Fruit fly (Drosophila melanogaster) whole organism, adult: ENCODE measurements around the gene CG17717.

Source experiments
- CG11617 ChIP-seq: fragments of 200-800 bp; sonication (Bioruptor generic); optimal IDR thresholded peaks from 2 replicates; lab custom pipeline; 2017; ENCODE audit warnings: mild to moderate bottlenecking, missing biosample characterization, missing genetic modification reagents, missing genetic modification characterization
- CG12768 ChIP-seq: fragments of 200-800 bp; sonication (Bioruptor generic); optimal IDR thresholded peaks from 2 replicates; lab custom pipeline; 2017; ENCODE audit warnings: missing biosample characterization, missing genetic modification characterization, mild to moderate bottlenecking, moderate library complexity, missing genetic modification reagents
- CG14711 ChIP-seq: fragments of 200-800 bp; sonication (Bioruptor generic); optimal IDR thresholded peaks from 2 replicates; lab custom pipeline; 2018; ENCODE audit warnings: missing biosample characterization, mild to moderate bottlenecking, missing genetic modification characterization, moderate library complexity
- CG1620 ChIP-seq: fragments of 200-800 bp; sonication (Bioruptor generic); optimal IDR thresholded peaks from 2 replicates; lab custom pipeline; 2016; ENCODE audit warnings: missing biosample characterization, missing genetic modification characterization
- CG33017 ChIP-seq: fragments of 200-800 bp; sonication (Bioruptor generic); optimal IDR thresholded peaks from 2 replicates; lab custom pipeline; 2018; ENCODE audit warnings: missing biosample characterization, mild to moderate bottlenecking, missing genetic modification characterization, moderate library complexity
- CG5204 ChIP-seq: fragments of 200-800 bp; sonication (Bioruptor generic); optimal IDR thresholded peaks from 2 replicates; lab custom pipeline; 2016; ENCODE audit warnings: missing biosample characterization, missing genetic modification characterization
- CG7045 ChIP-seq: fragments of 200-800 bp; sonication (Bioruptor generic); optimal IDR thresholded peaks from 2 replicates; lab custom pipeline; 2017; ENCODE audit warnings: missing biosample characterization, mild to moderate bottlenecking, missing genetic modification characterization
- CG7101 ChIP-seq: fragments of 200-800 bp; sonication (Bioruptor generic); optimal IDR thresholded peaks from 2 replicates; lab custom pipeline; 2018; ENCODE audit warnings: missing biosample characterization, mild to moderate bottlenecking, missing genetic modification characterization, moderate library complexity
- Clk ChIP-seq: fragments of 200-800 bp; sonication (Bioruptor generic); optimal IDR thresholded peaks from 2 replicates; lab custom pipeline; 2017; ENCODE audit warnings: missing biosample characterization, missing genetic modification characterization
- Crg-1 ChIP-seq: fragments of 200-800 bp; sonication (Bioruptor generic); optimal IDR thresholded peaks from 2 replicates; lab custom pipeline; 2016; ENCODE audit warnings: missing biosample characterization, missing genetic modification characterization
- Hr96 ChIP-seq: fragments of 200-800 bp; sonication (Bioruptor generic); optimal IDR thresholded peaks from 2 replicates; lab custom pipeline; 2016; ENCODE audit warnings: missing biosample characterization, missing genetic modification characterization
- Mnt ChIP-seq: fragments of 200-800 bp; sonication (Bioruptor generic); optimal IDR thresholded peaks from 2 replicates; lab custom pipeline; 2016; ENCODE audit warnings: missing biosample characterization, mild to moderate bottlenecking, missing genetic modification characterization
- bab1 ChIP-seq: fragments of 200-800 bp; sonication (Bioruptor generic); optimal IDR thresholded peaks from 3 replicates; lab custom pipeline; 2019; ENCODE audit warnings: missing biosample characterization, mild to moderate bottlenecking, missing genetic modification characterization, moderate library complexity
- cic ChIP-seq: fragments of 200-800 bp; sonication (Bioruptor generic); optimal IDR thresholded peaks from 2 replicates; lab custom pipeline; 2017; ENCODE audit warnings: missing biosample characterization, mild to moderate bottlenecking, missing genetic modification characterization, moderate library complexity
- cnc ChIP-seq, 2 experiments: fragments of >200 bp; optimal IDR thresholded peaks; 2 replicates each; lab custom pipeline; 2017
- kay ChIP-seq: fragments of 200-800 bp; sonication (Bioruptor generic); peaks from one replicate; lab custom pipeline; 2016; ENCODE audit warnings: missing biosample characterization, missing genetic modification characterization, borderline replicate concordance
- ovo ChIP-seq: fragments of 200-800 bp; sonication (Bioruptor generic); optimal IDR thresholded peaks from 2 replicates; lab custom pipeline; 2016; ENCODE audit warnings: missing biosample characterization, missing genetic modification characterization
- pad ChIP-seq: fragments of 200-800 bp; sonication (Bioruptor generic); optimal IDR thresholded peaks from 3 replicates; lab custom pipeline; 2017; ENCODE audit warnings: missing biosample characterization, missing genetic modification characterization, mild to moderate bottlenecking, moderate library complexity, missing genetic modification reagents
- tj ChIP-seq: fragments of 200-800 bp; sonication (Bioruptor generic); optimal IDR thresholded peaks from 3 replicates; lab custom pipeline; 2017; ENCODE audit warnings: missing biosample characterization, mild to moderate bottlenecking, missing genetic modification characterization, moderate library complexity
- toe ChIP-seq: fragments of 200-800 bp; sonication (Bioruptor generic); optimal IDR thresholded peaks from 2 replicates; lab custom pipeline; 2016; ENCODE audit warnings: missing biosample characterization, missing genetic modification characterization

CG17717 gene

DNA sequence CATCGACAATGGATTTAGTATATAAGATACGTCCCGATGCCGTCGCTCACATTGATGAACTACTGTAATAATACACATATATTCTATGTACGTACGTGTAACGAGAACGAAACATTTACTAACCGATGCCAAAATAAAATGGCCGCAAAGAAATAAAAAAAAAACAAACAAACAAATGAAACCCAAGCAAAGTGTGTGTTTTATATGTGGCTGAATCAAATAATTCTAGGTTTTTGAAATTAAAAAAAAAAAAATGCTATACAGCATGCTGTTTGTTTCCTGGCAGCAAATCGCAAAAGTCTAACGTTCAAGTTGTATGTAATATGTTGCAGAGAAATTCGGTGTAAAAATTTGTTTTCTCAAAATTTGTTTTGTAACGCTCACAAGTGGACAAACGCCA is at the start of gene CG17717:
CG17717 (plus strand) TSS at position 301 of the 400 bp plus-strand sequence.
- TF ChIP-seq CG33017 (tag; lab: Kevin White, UChicago) (no peak), kay (GFP tag; lab: Kevin White, UChicago) (no peak), CG14711 (no peak), CG1620 (GFP tag; lab: Kevin White, UChicago) (no peak), Crg-1 (GFP tag; lab: Kevin White, UChicago) (no peak), CG11617 (no peak), cnc (optimal IDR thresholded peaks at IDR 0.05; lab: Kevin White, UChicago) (no peak), Hr96 (GFP tag; lab: Kevin White, UChicago) (no peak), CG5204 (GFP tag; lab: Kevin White, UChicago) (no peak), cic (GFP tag; lab: Kevin White, UChicago) (no peak), ovo (no peak), Clk (GFP tag; lab: Kevin White, UChicago) (no peak), tj (GFP tag; lab: Kevin White, UChicago) (no peak), CG7101 (tag; lab: Kevin White, UChicago) (no peak), pad (no peak), bab1 (GFP tag; lab: Kevin White, UChicago) (no peak)

DNA sequence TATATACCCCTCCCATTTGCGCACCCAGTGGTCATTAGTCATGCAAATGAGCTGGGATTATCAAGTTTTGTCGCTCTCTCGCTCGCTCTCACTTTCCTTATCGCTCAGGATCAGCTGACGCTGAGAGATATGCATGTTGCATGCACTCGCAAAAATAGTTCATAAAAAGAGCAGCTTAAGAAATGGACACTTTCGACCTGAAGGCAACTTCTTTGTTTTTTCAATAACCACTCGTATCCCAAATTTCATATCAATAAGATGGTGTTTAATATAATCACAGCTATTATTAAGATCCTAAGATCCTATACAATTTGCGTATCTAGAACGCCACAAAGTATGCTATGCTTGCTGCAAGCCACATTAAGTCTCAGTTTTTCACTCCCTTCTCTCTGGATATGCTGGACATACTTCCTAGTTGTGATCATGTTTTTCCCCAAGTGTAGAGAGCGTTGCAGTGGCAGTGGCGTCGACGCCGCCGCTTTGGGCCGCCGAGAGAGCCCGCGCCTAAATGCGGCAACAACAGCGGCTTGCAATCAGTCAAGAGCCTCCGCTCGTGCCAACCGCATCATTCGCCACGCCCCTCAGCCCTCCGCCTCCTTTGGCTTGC is 48.8 kb upstream of the CG17717 start, which contains the start of gene CG34417:
CG34417 (plus strand) TSS at position 557 of the 607 bp plus-strand sequence.
- peak; percentile 24 for TF ChIP-seq tj (GFP tag; lab: Kevin White, UChicago)
- TF ChIP-seq pad = no peak

DNA sequence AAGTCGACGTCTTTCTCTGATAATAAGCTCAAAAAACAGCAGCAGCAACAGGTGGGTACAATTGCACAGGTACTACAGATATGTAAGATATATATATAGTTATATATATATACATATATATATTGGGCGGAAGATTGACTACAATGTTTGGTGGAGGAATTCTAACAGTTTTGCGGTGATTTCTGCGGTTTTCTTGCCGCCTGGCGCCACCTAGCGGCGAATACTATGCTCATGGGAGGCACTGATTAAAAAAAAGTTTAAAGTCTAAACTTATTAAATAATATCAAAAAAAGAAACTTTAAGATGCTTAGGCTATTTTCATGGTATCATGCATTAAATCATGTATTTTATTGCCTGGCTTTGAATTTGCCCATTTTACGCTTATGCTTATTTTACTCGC is 47.8 kb upstream of the CG17717 start:
- no peak for TF ChIP-seq CG5204 (GFP tag; lab: Kevin White, UChicago)
- no peak for TF ChIP-seq pad
- TF ChIP-seq CG1620 (GFP tag; lab: Kevin White, UChicago) = no peak
- TF ChIP-seq CG33017 (tag; lab: Kevin White, UChicago) = no peak
- no peak for TF ChIP-seq Clk (GFP tag; lab: Kevin White, UChicago)

DNA sequence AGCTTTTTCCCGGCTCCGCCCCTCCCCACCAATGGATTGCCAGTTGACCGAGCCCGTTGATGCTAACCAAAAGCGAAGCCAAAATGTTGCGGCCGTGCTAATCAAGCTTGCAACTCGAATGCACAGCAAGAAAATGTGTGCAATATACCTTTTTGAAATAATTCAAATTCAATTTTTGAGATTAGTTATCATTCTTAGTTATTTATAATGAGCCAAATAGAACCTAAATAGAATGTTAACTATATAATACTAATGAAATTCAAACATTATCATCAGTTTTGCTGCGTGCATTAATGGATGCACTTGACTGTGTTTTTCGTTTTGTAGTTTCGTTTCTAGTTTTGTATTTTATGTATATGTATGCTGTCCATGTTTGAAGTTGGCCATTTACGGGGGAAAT is 46.8 kb upstream of the CG17717 start:
- no peak for TF ChIP-seq kay (GFP tag; lab: Kevin White, UChicago)
- TF ChIP-seq bab1 (GFP tag; lab: Kevin White, UChicago) = peak; percentile 41
- no peak for TF ChIP-seq CG7101 (tag; lab: Kevin White, UChicago)
- no peak for TF ChIP-seq Mnt (GFP tag; lab: Kevin White, UChicago)
- no peak for TF ChIP-seq cic (GFP tag; lab: Kevin White, UChicago)

DNA sequence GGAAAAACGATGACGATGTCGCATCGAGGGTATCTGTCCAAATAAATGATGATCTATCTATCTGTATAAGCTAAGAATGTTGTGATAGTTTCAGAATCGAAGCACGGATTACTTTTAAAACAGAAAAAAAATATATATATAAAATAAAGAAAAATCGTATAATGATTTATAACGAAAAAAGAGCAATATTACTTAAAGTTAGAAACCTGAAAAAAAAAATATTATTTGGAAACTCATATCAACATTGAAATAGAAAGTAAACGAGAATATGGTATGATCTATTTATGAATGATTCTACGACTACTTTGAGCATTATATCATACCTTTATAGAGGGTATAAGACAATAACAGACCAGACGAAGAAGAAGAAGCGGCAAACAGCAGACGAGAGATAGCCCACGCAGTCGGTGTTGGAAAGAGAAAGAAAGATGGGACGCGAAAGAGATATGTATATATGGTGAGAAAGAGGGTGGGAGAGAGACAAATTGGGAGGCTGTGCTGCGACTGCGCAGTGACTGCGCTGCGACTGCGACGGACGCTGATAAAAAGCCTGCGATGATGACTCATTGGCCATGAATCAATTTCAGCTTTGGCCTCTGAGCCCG is 45.4 kb upstream of the CG17717 start:
- TF ChIP-seq CG12768 (GFP tag; lab: Kevin White, UChicago) (no peak), CG11617 (no peak), CG33017 (tag; lab: Kevin White, UChicago) (no peak), Mnt (GFP tag; lab: Kevin White, UChicago) (no peak), pad (no peak), CG7045 (no peak), Hr96 (GFP tag; lab: Kevin White, UChicago) (no peak), CG1620 (GFP tag; lab: Kevin White, UChicago) (no peak), bab1 (GFP tag; lab: Kevin White, UChicago) (no peak), ovo (no peak), Clk (GFP tag; lab: Kevin White, UChicago) (no peak)

DNA sequence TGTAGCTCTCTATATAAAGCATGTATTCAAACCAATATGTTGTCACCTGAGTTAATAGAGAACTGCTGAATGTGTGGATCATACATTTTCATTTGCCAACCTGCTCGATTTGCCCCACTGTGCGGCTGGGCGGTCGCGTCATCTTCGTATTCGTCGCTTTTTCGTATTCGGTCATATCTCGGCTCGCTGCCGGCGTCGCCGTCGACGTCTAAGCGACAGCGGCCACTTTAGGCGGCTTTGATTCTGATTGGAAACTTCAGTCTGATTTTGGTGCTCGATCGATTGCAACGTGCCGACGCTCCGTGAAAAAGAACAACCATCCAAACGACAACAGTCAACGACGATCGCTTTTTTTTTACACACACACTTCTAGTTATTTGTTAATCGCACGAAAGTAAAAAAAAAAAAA is 43.2 kb upstream of the CG17717 start:
- TF ChIP-seq tj (GFP tag; lab: Kevin White, UChicago) (peak; percentile 49), CG14711 (no peak), cnc (optimal IDR thresholded peaks at IDR 0.05; lab: Kevin White, UChicago) (no peak), kay (GFP tag; lab: Kevin White, UChicago) (no peak), CG5204 (GFP tag; lab: Kevin White, UChicago) (no peak), toe (GFP tag; lab: Kevin White, UChicago) (no peak), bab1 (GFP tag; lab: Kevin White, UChicago) (peak; percentile 41), Crg-1 (GFP tag; lab: Kevin White, UChicago) (no peak), Mnt (GFP tag; lab: Kevin White, UChicago) (no peak), ovo (no peak), CG1620 (GFP tag; lab: Kevin White, UChicago) (no peak), CG7101 (tag; lab: Kevin White, UChicago) (no peak), CG11617 (no peak)

DNA sequence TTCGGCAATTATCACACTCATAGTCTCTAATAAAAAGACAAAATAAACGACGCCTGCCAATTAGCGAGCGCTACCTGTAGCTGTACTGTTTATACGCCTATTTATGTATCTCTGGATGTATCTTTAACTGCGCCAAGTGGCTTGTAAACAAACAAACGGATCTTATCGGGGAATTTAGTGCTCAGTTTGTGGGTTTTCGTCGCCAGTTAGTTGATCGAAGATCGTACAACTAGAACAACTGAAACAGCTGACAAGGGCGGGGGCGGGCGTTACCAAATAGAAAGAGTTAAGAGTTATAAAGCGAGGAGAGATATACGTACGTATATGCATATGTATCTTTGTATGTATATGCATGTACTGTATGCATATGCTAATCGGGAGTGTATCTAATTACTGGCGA is 42.1 kb upstream of the CG17717 start:
- peak; percentile 51 for TF ChIP-seq cic (GFP tag; lab: Kevin White, UChicago)
- TF ChIP-seq tj (GFP tag; lab: Kevin White, UChicago) = no peak
- peak; percentile 19 for TF ChIP-seq kay (GFP tag; lab: Kevin White, UChicago)
- peak; percentile 12 for TF ChIP-seq CG1620 (GFP tag; lab: Kevin White, UChicago)
- TF ChIP-seq Mnt (GFP tag; lab: Kevin White, UChicago) = peak; percentile 36
- TF ChIP-seq toe (GFP tag; lab: Kevin White, UChicago) = no peak
- TF ChIP-seq CG11617 = no peak
- TF ChIP-seq CG7101 (tag; lab: Kevin White, UChicago) = peak; percentile 10
- no peak for TF ChIP-seq Clk (GFP tag; lab: Kevin White, UChicago)
- TF ChIP-seq Crg-1 (GFP tag; lab: Kevin White, UChicago) = no peak
- peak; percentile 2 for TF ChIP-seq pad
